Worm (Caenorhabditis elegans) whole organism, L2 larva: ENCODE data around the gene clec-140.

Experiments used
- C34F6.9 ChIP-seq: fragments of 150-350 bp; optimal IDR thresholded peaks from 2 replicates; lab custom pipeline; 2014; ENCODE audit warnings: missing biosample characterization, missing genetic modification characterization
- F13H6.1 ChIP-seq: sonication (generic microtip); optimal IDR thresholded peaks from 2 replicates; lab custom pipeline; 2016; ENCODE audit warnings: missing genetic modification characterization, missing compliant biosample characterization
- R02D3.7 ChIP-seq: fragments of 150-350 bp; optimal IDR thresholded peaks from 2 replicates; lab custom pipeline; 2014; ENCODE audit warnings: missing biosample characterization, missing genetic modification characterization
- Y55F3AM.14 ChIP-seq: fragments of 200-800 bp; sonication (Bioruptor generic); optimal IDR thresholded peaks from 2 replicates; lab custom pipeline; 2018; ENCODE audit warnings: mild to moderate bottlenecking, missing genetic modification characterization, missing compliant biosample characterization
- ZK546.5 ChIP-seq: sonication (generic microtip); optimal IDR thresholded peaks from 2 replicates; lab custom pipeline; 2017; ENCODE audit warnings: missing biosample characterization, missing genetic modification characterization
- ceh-82 ChIP-seq: fragments of 150-350 bp; optimal IDR thresholded peaks from 2 replicates; lab custom pipeline; 2014; ENCODE audit warnings: missing biosample characterization, missing genetic modification characterization
- crh-2 ChIP-seq: sonication (generic microtip); optimal IDR thresholded peaks from 2 replicates; lab custom pipeline; 2017; ENCODE audit warnings: missing biosample characterization, missing genetic modification characterization
- dmd-4 ChIP-seq: sonication (generic microtip); optimal IDR thresholded peaks from 2 replicates; lab custom pipeline; 2017; ENCODE audit warnings: missing biosample characterization, missing genetic modification characterization
- egl-27 ChIP-seq: sonication (generic microtip); optimal IDR thresholded peaks from 3 replicates; lab custom pipeline; 2017; ENCODE audit warnings: missing biosample characterization, missing genetic modification reagents, missing genetic modification characterization
- elt-1 ChIP-seq: fragments of 150-350 bp; optimal IDR thresholded peaks from 2 replicates; lab custom pipeline; 2014; ENCODE audit warnings: missing biosample characterization, missing genetic modification characterization
- elt-3 ChIP-seq: sonication (generic microtip); optimal IDR thresholded peaks from 2 replicates; lab custom pipeline; 2017; ENCODE audit warnings: missing biosample characterization, missing genetic modification characterization
- fos-1 ChIP-seq: fragments of 150-350 bp; optimal IDR thresholded peaks from 2 replicates; lab custom pipeline; 2014; ENCODE audit warnings: missing biosample characterization, missing genetic modification characterization
- gmeb-1 ChIP-seq: fragments of 150-350 bp; optimal IDR thresholded peaks from 2 replicates; lab custom pipeline; 2014; ENCODE audit warnings: missing biosample characterization, missing genetic modification characterization
- lin-11 ChIP-seq: fragments of 150-350 bp; sonication (generic microtip); optimal IDR thresholded peaks from 2 replicates; lab custom pipeline; 2014; ENCODE audit warnings: missing biosample characterization, missing genetic modification characterization, inconsistent platforms, mixed read lengths
- lin-13 ChIP-seq: fragments of 150-350 bp; optimal IDR thresholded peaks from 2 replicates; lab custom pipeline; 2014; ENCODE audit warnings: missing biosample characterization, missing genetic modification reagents, missing genetic modification characterization
- lin-39 ChIP-seq: fragments of 150-350 bp; optimal IDR thresholded peaks from 2 replicates; lab custom pipeline; 2014; ENCODE audit warnings: missing biosample characterization, missing genetic modification reagents, missing genetic modification characterization
- lsy-2 ChIP-seq, 2 experiments: fragments of 150-350 bp in 1 of 2; sonication (generic microtip) in 1 of 2; optimal IDR thresholded peaks; 2 replicates each; lab custom pipeline; 2014 to 2017; ENCODE audit warnings: missing biosample characterization in 2 of 2, missing genetic modification characterization in 2 of 2
- mbf-1 ChIP-seq: sonication (generic microtip); optimal IDR thresholded peaks from 2 replicates; lab custom pipeline; 2017; ENCODE audit warnings: missing biosample characterization, missing genetic modification characterization
- nhr-10 ChIP-seq: sonication (generic microtip); optimal IDR thresholded peaks from 2 replicates; lab custom pipeline; 2017; ENCODE audit warnings: missing biosample characterization, missing genetic modification characterization
- nhr-11 ChIP-seq: fragments of 150-350 bp; optimal IDR thresholded peaks from 2 replicates; lab custom pipeline; 2014; ENCODE audit warnings: missing biosample characterization, missing genetic modification characterization
- nhr-12 ChIP-seq: fragments of 150-350 bp; optimal IDR thresholded peaks from 2 replicates; lab custom pipeline; 2014; ENCODE audit warnings: missing biosample characterization, missing genetic modification characterization
- nhr-23 ChIP-seq: fragments of 150-350 bp; optimal IDR thresholded peaks from 2 replicates; lab custom pipeline; 2014; ENCODE audit warnings: missing biosample characterization, missing genetic modification reagents, missing genetic modification characterization
- nhr-237 ChIP-seq: fragments of 150-350 bp; optimal IDR thresholded peaks from 2 replicates; lab custom pipeline; 2014; ENCODE audit warnings: missing biosample characterization, missing genetic modification characterization
- nhr-6 ChIP-seq: fragments of 150-350 bp; optimal IDR thresholded peaks from 2 replicates; lab custom pipeline; 2014; ENCODE audit warnings: missing biosample characterization, missing genetic modification characterization
- nhr-77 ChIP-seq: fragments of 150-350 bp; optimal IDR thresholded peaks from 2 replicates; lab custom pipeline; 2014; ENCODE audit warnings: missing biosample characterization, missing genetic modification characterization
- peb-1 ChIP-seq: fragments of 150-350 bp; optimal IDR thresholded peaks from 2 replicates; lab custom pipeline; 2014; ENCODE audit warnings: missing biosample characterization, missing genetic modification characterization
- sem-4 ChIP-seq: fragments of 150-350 bp; optimal IDR thresholded peaks from 2 replicates; lab custom pipeline; 2014; ENCODE audit warnings: missing biosample characterization, missing genetic modification reagents, missing genetic modification characterization
- sma-9 ChIP-seq, 2 experiments: fragments of 150-350 bp in 1 of 2; sonication (generic microtip) in 1 of 2; optimal IDR thresholded peaks; 2 replicates each; lab custom pipeline; 2014 to 2016; ENCODE audit warnings: missing genetic modification characterization in 2 of 2, mild to moderate bottlenecking in 1 of 2, missing biosample characterization in 1 of 2, missing compliant biosample characterization in 1 of 2, missing genetic modification reagents in 1 of 2, moderate library complexity in 1 of 2
- snpc-4 ChIP-seq: fragments of 150-350 bp; optimal IDR thresholded peaks from 2 replicates; lab custom pipeline; 2014; ENCODE audit warnings: missing biosample characterization, missing genetic modification characterization
- unc-39 ChIP-seq: fragments of 150-350 bp; optimal IDR thresholded peaks from 2 replicates; lab custom pipeline; 2014; ENCODE audit warnings: missing biosample characterization, missing genetic modification characterization
- ztf-1 ChIP-seq: fragments of 200-800 bp; sonication (Bioruptor generic); conservative IDR thresholded peaks from 2 replicates; pipeline ENCODE4 v1.3.6; 2022; ENCODE audit warnings: missing genetic modification characterization, missing compliant biosample characterization
- ztf-4 ChIP-seq: fragments of 150-350 bp; optimal IDR thresholded peaks from 2 replicates; lab custom pipeline; 2014; ENCODE audit warnings: missing biosample characterization, missing genetic modification characterization

clec-140 gene

DNA sequence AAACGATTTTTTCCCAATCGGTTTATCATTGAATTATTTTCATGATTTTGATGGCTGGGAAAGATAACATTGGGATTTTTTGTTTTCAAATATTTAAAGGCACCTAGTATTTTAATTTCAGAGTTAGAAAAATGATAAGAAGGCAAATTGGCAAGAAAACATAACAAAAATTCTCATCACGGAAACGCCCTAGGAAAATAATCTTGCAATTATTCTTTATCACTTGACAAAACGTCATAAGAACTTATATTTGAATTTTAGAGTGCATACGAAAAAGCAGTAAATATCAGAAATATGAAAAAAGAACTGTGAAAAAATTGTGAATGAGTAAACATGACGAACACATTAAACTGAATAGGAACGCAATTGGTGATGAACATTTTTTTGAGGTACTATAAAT, 15.5 kb upstream of the clec-140 start:
- TF ChIP-seq fos-1 (tag; lab: Kevin White, UChicago) (peak; percentile 49), C34F6.9 (no peak)

- TF ChIP-seq nhr-11 (no peak), egl-27 (tag; lab: Kevin White, UChicago) (no peak), F13H6.1 (no peak), ztf-4 (tag; lab: Kevin White, UChicago) (no peak), sma-9 (GFP tag; optimal IDR thresholded peaks at IDR 0.05; lab: Kevin White, UChicago) (no peak), sma-9 (tag; optimal IDR thresholded peaks at IDR 0.05; lab: Kevin White, UChicago) (no peak), snpc-4 (tag; lab: Kevin White, UChicago) (no peak), elt-3 (tag; lab: Kevin White, UChicago) (no peak), unc-39 (tag; lab: Kevin White, UChicago) (no peak), nhr-6 (tag; lab: Kevin White, UChicago) (no peak), ztf-1 (no peak), sem-4 (tag; lab: Kevin White, UChicago) (no peak), peb-1 (tag; lab: Kevin White, UChicago) (no peak)
Observed at ce11 chrII:4658245-4658644, 14.6 kb upstream of the clec-140 start.

ce11 chrII:4661278-4661677, 11.6 kb upstream of the clec-140 start, which contains the start of gene T05A7.13:
TSS of gene T05A7.13 (minus strand) at chrII:4661378.
- TF ChIP-seq dmd-4 (tag; lab: Kevin White, UChicago) (no peak), elt-1 (tag; lab: Kevin White, UChicago) (no peak), nhr-77 (tag; lab: Kevin White, UChicago) (no peak)

- no peak for TF ChIP-seq ZK546.5 (tag; lab: Kevin White, UChicago)
- no peak for TF ChIP-seq lin-13
Observed at ce11 chrII:4663186-4663585, 9.7 kb upstream of the clec-140 start, which contains the start of gene T05A7.12. TSS of gene T05A7.12 (minus strand) at chrII:4663286.

ce11 chrII:4665359-4665758, 7.5 kb upstream of the clec-140 start, which contains the start of gene T05A7.11:
TSS of gene T05A7.11 (minus strand) at chrII:4665459.
- TF ChIP-seq Y55F3AM.14 (GFP tag; lab: Kevin White, UChicago) (no peak), nhr-237 (tag; lab: Kevin White, UChicago) (no peak), dmd-4 (tag; lab: Kevin White, UChicago) (no peak)

ce11 chrII:4667572-4667971, 5.3 kb upstream of the clec-140 start, which contains the start of gene fut-5:
TSS of gene fut-5 (minus strand) at chrII:4667672.
- TF ChIP-seq lsy-2 (tag; optimal IDR thresholded peaks at IDR 0.05; lab: Kevin White, UChicago) = no peak
- no peak for TF ChIP-seq mbf-1 (tag; lab: Kevin White, UChicago)
- no peak for TF ChIP-seq crh-2
- TF ChIP-seq sma-9 (GFP tag; optimal IDR thresholded peaks at IDR 0.05; lab: Kevin White, UChicago) = no peak
- no peak for TF ChIP-seq sma-9 (tag; optimal IDR thresholded peaks at IDR 0.05; lab: Kevin White, UChicago)
- no peak for TF ChIP-seq nhr-237 (tag; lab: Kevin White, UChicago)
- no peak for TF ChIP-seq elt-3 (tag; lab: Kevin White, UChicago)
- TF ChIP-seq nhr-12 (tag; lab: Kevin White, UChicago) = no peak
- no peak for TF ChIP-seq ZK546.5 (tag; lab: Kevin White, UChicago)
- no peak for TF ChIP-seq elt-1 (tag; lab: Kevin White, UChicago)
- TF ChIP-seq peb-1 (tag; lab: Kevin White, UChicago) = no peak
- TF ChIP-seq nhr-10 = no peak
- TF ChIP-seq lin-11 (tag; lab: Kevin White, UChicago) = no peak
- no peak for TF ChIP-seq gmeb-1 (tag; lab: Kevin White, UChicago)
- no peak for TF ChIP-seq egl-27 (tag; lab: Kevin White, UChicago)
- no peak for TF ChIP-seq nhr-23 (tag; lab: Kevin White, UChicago)
- no peak for TF ChIP-seq R02D3.7
- TF ChIP-seq lin-39 (tag; lab: Kevin White, UChicago) = no peak
- no peak for TF ChIP-seq ceh-82 (tag; lab: Kevin White, UChicago)
